Fruit fly (Drosophila melanogaster) whole organism, larva: Measurements from ENCODE around the gene boss.

Experiments
- noc ChIP-seq: fragments of 200-800 bp; sonication (Bioruptor generic); optimal IDR thresholded peaks from 3 replicates; lab custom pipeline; 2019; ENCODE audit warnings: missing biosample characterization, mild to moderate bottlenecking, missing genetic modification characterization, moderate library complexity

Gene boss

dm6 chr3R:25961694-25962093 is at the start of gene boss:
boss (plus strand) TSS chr3R:25961994.
- TF ChIP-seq noc (tag; lab: Kevin White, UChicago): no peak

DNA sequence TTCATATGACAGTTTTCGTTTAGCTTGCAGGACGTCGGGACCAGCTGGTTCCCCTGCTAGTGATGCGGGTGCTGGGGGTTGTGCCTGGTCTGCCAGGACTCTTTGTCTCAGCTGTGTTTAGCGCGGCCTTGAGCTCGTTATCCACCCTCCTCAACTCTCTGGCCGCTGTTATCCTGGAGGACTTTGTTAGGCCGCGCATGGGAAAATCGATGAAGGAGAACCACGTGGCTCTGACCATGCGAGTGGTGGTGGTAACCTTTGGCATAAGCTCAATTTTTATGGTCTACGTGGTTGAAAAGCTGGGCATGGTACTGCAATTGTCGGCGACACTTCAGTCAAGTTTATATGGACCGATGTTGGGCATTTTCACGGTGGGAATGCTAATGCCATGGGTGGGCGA is 41.9 kb upstream of the boss start:
- no peak for TF ChIP-seq noc (tag; lab: Kevin White, UChicago)

dm6 chr3R:25922534-25922933 is 39.3 kb upstream of the boss start, which contains the start of gene CG14546:
CG14546 (minus strand) TSS chr3R:25922634.
- TF ChIP-seq noc (tag; lab: Kevin White, UChicago): no peak

DNA sequence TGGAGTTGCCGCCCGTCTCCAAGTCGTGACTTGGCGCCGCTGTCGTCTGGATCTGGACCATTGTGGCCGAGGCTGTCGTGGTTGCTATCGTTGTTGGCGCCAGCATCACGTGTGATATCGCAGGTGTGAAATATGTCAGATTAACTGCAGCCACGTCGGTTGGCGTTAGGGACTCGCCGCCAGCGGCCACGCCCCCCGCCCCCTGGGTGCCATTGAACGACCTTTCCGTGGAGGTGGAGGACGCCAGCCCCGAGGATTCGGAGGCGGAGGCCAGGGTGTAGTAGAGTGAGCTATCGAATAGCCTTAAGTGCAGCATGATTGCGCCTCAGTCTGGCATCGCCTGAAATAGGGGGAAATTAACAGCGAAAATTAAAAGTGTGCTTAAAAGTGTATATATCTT is 20.5 kb upstream of the boss start:
- TF ChIP-seq noc (tag; lab: Kevin White, UChicago): no peak

- TF ChIP-seq noc (tag; lab: Kevin White, UChicago): no peak
Measured at dm6 chr3R:25956092-25956491, 5.7 kb upstream of the boss start, which contains the start of gene CCAP-R. CCAP-R (minus strand) TSS chr3R:25956270.

- no peak for TF ChIP-seq noc (tag; lab: Kevin White, UChicago)
Measured at dm6 chr3R:25958979-25959378, 2.8 kb upstream of the boss start, which contains the start of gene CG14540. CG14540 (plus strand) TSS chr3R:25959279.

dm6 chr3R:25966944-25967343 is 5.2 kb downstream of the boss start:
- no peak for TF ChIP-seq noc (tag; lab: Kevin White, UChicago)

DNA sequence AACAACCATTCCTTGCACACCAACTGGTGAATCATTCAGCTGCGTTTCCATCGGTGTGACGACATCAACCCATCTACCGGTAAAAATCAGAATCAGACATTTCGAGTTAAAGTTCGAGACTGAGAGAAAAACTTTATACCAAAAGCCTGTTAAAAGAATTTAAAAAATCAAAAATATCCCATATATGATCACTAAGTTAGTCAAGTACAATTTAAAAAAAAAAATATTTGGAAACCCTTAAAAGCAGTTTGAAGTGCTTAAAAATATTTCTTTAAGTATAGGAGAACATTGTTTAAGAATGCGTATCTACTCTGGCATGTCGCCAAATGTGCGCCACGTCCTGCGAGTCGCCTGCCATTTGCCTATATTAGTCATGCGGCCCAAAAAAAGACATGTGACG is 6.7 kb downstream of the boss start:
- no peak for TF ChIP-seq noc (tag; lab: Kevin White, UChicago)

DNA sequence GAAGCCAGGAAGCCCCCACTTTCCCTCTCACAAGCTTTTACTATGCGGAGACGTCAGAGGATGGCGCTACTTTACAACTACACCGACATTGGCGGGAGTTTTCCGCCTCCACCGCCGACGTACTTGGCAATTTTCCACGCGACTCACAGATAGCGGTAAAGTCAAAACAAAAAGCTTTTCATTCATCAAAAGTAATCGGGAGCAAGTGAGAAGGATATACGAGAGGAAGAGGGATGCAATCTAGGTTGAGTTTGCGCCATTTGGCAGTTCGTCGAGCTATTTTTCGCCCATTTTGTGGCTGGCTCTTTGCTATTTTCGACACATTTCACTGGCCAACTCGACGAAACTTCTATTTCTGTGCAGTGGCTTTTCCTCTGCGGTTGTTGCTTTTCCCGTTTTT is 7.1 kb downstream of the boss start:
- TF ChIP-seq noc (tag; lab: Kevin White, UChicago): no peak

- no peak for TF ChIP-seq noc (tag; lab: Kevin White, UChicago)
Measured at dm6 chr3R:25969780-25970179, 8.0 kb downstream of the boss start, which contains the start of gene fid. fid (plus strand) TSS chr3R:25970080.

- no peak for TF ChIP-seq noc (tag; lab: Kevin White, UChicago)
Measured at dm6 chr3R:25982734-25983133, 20.9 kb downstream of the boss start, which contains the start of gene Nf1. Nf1 (plus strand) TSS chr3R:25983013.

DNA sequence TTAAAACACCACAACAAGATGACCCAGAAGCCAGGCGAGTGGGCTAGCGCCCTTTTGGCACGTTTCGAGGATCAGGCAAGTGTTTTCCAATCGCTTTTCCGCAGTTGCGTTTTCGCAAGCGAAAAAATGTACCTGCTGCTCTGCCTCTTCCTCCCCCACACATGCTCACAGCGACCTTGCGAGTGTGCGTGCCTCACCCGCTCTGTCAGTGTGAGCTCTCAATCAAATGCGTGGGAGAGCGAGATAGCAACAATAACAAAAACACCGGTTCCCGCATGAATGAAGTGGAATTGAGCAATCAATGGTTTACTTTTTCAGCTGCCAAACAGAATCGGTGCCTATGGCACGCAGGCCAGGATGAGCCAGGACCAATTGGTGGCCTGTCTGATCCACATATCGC is 21.5 kb downstream of the boss start:
- no peak for TF ChIP-seq noc (tag; lab: Kevin White, UChicago)

DNA sequence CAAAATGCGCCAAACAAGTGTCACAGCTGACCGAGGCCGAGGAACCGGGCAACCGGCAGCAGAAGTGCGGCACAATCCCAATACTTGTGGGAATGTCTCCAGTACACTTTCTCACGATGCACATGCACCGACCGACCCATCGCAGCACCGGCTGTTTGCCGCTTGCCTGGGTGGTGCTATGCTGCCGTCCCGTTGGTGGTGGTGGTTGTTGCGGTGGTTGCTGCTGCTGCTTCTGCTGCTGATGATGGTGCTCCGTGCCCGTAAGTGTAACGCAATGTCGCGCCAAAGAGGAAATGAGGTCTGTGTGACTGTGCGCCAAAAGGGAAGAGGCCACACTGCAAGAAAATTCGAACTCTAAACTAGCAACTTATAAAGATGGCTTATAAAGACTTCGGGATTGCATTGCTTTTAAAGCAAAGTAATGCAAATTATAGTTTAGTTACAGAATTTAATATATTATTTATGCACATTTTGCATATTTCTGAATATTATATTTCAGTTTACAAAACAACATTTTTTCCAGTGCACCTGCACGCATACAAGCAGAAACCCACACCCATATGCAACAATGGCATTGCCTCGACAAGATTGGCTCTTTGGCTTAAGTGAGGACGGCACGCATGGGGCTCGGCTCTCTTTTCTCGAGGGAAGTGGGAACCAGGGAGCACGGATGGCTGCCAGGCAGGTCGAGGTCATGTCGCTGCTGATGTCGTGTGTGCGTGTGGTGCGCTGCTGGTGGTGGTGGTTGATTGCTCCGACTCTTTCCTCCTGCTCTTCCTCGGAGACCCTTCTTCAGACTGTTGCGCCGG is 34.6 kb downstream of the boss start, which contains the start of gene CG43116:
Gene CG43116, minus strand, starts transcription at position 800 of the 809 bp plus-strand sequence.
- no peak for TF ChIP-seq noc (tag; lab: Kevin White, UChicago)

DNA sequence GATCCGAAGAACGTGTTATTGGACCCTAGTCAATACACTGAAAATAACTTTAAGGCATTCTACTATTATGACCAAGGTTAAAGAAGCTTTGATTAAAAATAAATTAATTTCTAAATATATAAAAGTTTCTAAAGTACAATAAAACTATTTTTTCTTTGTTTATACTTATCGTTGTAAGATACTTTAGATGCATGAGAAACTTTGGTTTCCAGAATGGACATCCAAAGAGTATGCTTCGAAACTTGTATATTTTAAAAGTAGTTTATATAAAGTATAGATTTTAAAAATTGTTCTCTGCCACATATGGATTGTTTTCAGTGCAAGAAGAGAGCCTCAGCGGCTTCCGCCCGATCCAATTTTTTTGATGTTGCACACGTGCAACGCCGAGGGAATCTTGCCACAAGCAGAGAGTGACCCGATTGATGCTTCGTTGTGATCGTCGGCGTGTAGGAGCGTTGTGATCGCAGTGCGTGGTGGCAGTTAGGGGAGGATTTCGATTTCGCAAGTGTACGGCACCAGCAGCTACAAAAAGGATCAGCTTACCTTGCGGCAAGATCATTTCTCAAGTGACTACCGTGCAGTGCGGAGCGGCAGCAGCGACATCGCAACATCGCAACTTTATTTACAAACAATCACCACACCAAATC is 35.4 kb downstream of the boss start:
- TF ChIP-seq noc (tag; lab: Kevin White, UChicago): no peak

DNA sequence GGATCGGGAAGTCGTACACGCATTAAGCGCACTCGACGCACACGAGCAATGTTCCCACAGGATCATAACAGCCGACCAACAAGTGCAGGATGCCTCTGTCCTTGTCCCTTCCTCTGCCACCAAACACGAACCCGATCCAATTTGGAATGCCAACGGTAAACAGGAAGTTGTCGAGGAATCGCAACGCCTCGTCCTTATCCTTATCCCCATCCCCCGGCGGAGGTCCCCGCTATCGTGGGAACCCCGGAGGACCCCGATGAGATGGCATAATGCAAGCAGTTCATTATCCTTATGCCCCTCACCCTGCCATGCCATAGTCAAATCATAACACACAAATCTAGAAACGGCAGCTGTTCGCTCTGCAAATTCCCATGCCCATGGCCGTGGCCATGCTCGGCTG is 37.3 kb downstream of the boss start:
- no peak for TF ChIP-seq noc (tag; lab: Kevin White, UChicago)

DNA sequence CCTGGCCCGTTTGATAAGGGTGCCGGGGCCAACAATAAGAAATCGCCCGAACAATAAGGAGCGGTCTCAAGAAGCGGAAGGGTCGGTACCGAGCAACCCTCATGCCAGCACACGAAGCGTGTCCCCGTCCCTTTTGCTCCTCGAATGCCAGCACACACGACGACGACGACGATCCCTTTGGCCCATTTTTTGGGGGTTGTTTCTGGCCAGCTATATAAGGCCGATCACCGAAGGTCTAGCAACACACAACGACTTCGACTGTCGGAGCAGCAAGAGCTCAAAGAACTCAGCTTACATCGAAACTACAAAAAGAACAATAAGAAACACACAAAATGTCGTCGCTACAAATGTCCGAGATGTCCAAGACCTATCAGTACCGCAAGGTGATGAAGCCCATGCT is 37.8 kb downstream of the boss start:
- no peak for TF ChIP-seq noc (tag; lab: Kevin White, UChicago)
